Worm (Caenorhabditis elegans) whole organism, L3 larva: ENCODE measurements around the gene F55F1.2.

Experiments
- aly-2 ChIP-seq: fragments of 150-350 bp; optimal IDR thresholded peaks from 2 replicates; lab custom pipeline; 2014; ENCODE audit warnings: missing biosample characterization, missing genetic modification characterization
- fkh-10 ChIP-seq: sonication (generic microtip); optimal IDR thresholded peaks from 2 replicates; lab custom pipeline; 2017; ENCODE audit warnings: missing biosample characterization, missing genetic modification reagents, missing genetic modification characterization

F55F1.2 gene

ce11 chrX:2727681-2728080 lies 42.2 kb downstream of the F55F1.2 start:
- TF ChIP-seq fkh-10 (GFP tag; lab: Kevin White, UChicago) (peak; percentile 52), aly-2 (tag; lab: Kevin White, UChicago) (no peak)
- TF ChIP-seq, all 47 proteins: peak for 1
